Worm (Caenorhabditis elegans) whole organism, early embryonic: ENCODE data around the gene C50C3.19.

Source experiments
- B0310.2 ChIP-seq: sonication (generic microtip); optimal IDR thresholded peaks from 2 replicates; lab custom pipeline; 2016; ENCODE audit warnings: mild to moderate bottlenecking, missing genetic modification characterization, missing compliant biosample characterization
- F13C5.2 ChIP-seq: sonication (generic microtip); optimal IDR thresholded peaks from 2 replicates; lab custom pipeline; 2017; ENCODE audit warnings: mild to moderate bottlenecking, missing genetic modification characterization, inconsistent platforms, missing compliant biosample characterization
- aly-1 ChIP-seq: sonication (generic microtip); optimal IDR thresholded peaks from 2 replicates; lab custom pipeline; 2016; ENCODE audit warnings: missing genetic modification characterization, missing compliant biosample characterization
- ama-1 ChIP-seq: fragments of 150-350 bp; optimal IDR thresholded peaks from 2 replicates; lab custom pipeline; 2014
- ceh-13 ChIP-seq: fragments of 200-800 bp; sonication (Bioruptor generic); optimal IDR thresholded peaks from 2 replicates; lab custom pipeline; 2018; ENCODE audit warnings: mild to moderate bottlenecking, missing genetic modification characterization, missing compliant biosample characterization
- ceh-36 ChIP-seq: sonication (generic microtip); optimal IDR thresholded peaks from 2 replicates; lab custom pipeline; 2016; ENCODE audit warnings: missing genetic modification characterization, inconsistent platforms, missing compliant biosample characterization
- ets-7 ChIP-seq: sonication (generic microtip); optimal IDR thresholded peaks from 2 replicates; lab custom pipeline; 2016; ENCODE audit warnings: missing genotype, missing genetic modification characterization, missing compliant biosample characterization
- flt-1 ChIP-seq: fragments of 200-800 bp; sonication (Bioruptor generic); IDR thresholded peaks from 2 replicates; pipeline ENCODE4 v1.3.6; 2022; ENCODE audit warnings: missing genetic modification characterization, missing compliant biosample characterization
- hmbx-1 ChIP-seq: sonication (generic microtip); optimal IDR thresholded peaks from 2 replicates; lab custom pipeline; 2016; ENCODE audit warnings: mild to moderate bottlenecking, missing genetic modification characterization, missing compliant biosample characterization
- hmg-4 ChIP-seq: fragments of 200-800 bp; sonication (Bioruptor generic); optimal IDR thresholded peaks from 2 replicates; lab custom pipeline; 2018; ENCODE audit warnings: mild to moderate bottlenecking, missing genetic modification characterization, missing compliant biosample characterization
- hnd-1 ChIP-seq: sonication (generic microtip); optimal IDR thresholded peaks from 2 replicates; lab custom pipeline; 2016; ENCODE audit warnings: missing genetic modification characterization, missing compliant biosample characterization
- pes-1 ChIP-seq: fragments of 200-800 bp; sonication (Bioruptor generic); IDR thresholded peaks from 2 replicates; pipeline ENCODE4 v1.3.6; 2022; ENCODE audit warnings: missing genetic modification reagents, missing genetic modification characterization, missing compliant biosample characterization
- scrt-1 ChIP-seq: fragments of 200-800 bp; sonication (Bioruptor generic); IDR thresholded peaks from 2 replicates; pipeline ENCODE4 v1.3.6; 2022; ENCODE audit warnings: missing genetic modification characterization, missing compliant biosample characterization
- sea-1 ChIP-seq: fragments of 200-800 bp; sonication (Bioruptor generic); conservative IDR thresholded peaks from 2 replicates; pipeline ENCODE4 v1.3.6; 2022; ENCODE audit warnings: missing genetic modification characterization, missing compliant biosample characterization
- tbx-11 ChIP-seq: fragments of 200-800 bp; sonication (Bioruptor generic); IDR thresholded peaks from 2 replicates; pipeline ENCODE4 v1.3.6; 2022; ENCODE audit warnings: missing genetic modification characterization, missing compliant biosample characterization
- tbx-37 ChIP-seq: fragments of 200-800 bp; sonication (Bioruptor generic); conservative IDR thresholded peaks from 2 replicates; pipeline ENCODE4 v1.3.6; 2022; ENCODE audit warnings: missing genetic modification reagents, missing genetic modification characterization, missing compliant biosample characterization
- tra-4 ChIP-seq: sonication (generic microtip); optimal IDR thresholded peaks from 2 replicates; lab custom pipeline; 2017; ENCODE audit warnings: missing genetic modification characterization, missing compliant biosample characterization

The C50C3.19 gene

DNA sequence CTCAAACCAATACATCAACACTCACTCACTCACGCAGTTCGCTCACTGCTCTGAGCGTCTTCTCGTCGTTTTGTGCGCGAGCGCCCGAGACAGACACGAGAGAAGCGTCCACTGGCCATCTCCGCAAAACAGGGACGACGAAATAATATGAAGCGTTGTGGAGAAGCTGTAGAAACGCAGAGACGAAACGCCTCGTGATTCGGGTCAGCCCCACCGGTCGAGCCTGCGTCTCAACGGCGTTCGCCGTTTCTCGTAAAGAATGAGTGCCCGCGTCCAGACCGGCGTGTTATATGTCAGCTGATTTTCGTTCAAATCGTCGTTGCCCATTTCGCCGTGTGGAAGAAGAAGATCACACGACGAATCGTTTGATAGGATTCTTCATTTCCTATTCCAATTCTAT lies 36.9 kb downstream of the C50C3.19 start, which contains the start of gene fbxl-1:
fbxl-1 (plus strand) TSS at position 320 of the 400 bp plus-strand sequence.
- TF ChIP-seq tbx-11 (GFP tag; lab: Robert Waterston, UW) (no peak), F13C5.2 (tag; lab: Kevin White, UChicago) (peak; percentile 10), scrt-1 (GFP tag; lab: Robert Waterston, UW) (no peak), hnd-1 (tag; lab: Kevin White, UChicago) (no peak)

DNA sequence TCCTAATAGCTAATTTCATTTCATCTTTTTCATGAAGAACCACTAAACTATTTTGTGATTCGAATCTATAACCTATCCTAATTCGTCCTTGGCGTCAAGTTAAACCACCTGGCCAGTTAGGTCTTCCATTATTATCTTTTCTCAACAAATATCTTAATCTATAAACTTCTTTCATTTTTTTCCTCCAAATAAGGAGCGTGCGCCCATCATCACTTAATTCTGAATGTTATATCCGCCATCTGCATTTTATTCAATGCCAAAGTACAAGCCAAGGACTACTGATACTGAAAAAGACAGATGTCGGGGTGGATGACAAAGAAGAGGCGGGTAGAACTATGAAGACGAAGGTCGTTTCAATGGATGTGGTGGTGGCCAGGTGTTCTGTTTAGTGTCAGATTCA lies 38.3 kb downstream of the C50C3.19 start:
- TF ChIP-seq ceh-13 (GFP tag; lab: Kevin White, UChicago) (no peak), B0310.2 (no peak), hmg-4 (GFP tag; lab: Kevin White, UChicago) (no peak), sea-1 (GFP tag; lab: Robert Waterston, UW) (no peak), flt-1 (GFP tag; lab: Robert Waterston, UW) (no peak)

DNA sequence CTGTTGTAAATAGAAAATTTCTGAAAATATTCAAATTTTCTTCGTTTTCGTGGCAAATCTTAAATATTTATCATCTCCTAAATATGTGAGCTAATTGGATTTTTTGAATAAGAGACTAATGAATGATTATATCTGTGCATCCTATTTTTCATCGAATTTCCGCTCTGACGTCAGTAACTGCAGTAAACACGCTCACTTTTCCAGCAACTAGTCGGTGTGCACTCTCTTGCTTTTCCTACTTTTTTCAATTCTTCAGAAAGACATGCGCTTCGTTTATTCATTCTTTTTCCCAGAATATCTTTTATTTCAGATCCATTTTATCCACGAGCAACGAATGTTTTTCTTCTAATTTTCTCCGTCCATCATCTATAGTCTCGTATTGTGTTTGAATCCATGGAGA lies 38.9 kb downstream of the C50C3.19 start:
- no peak for TF ChIP-seq pes-1 (GFP tag; lab: Robert Waterston, UW)
- TF ChIP-seq scrt-1 (GFP tag; lab: Robert Waterston, UW), result no peak
- TF ChIP-seq B0310.2, result no peak
- TF ChIP-seq hnd-1 (tag; lab: Kevin White, UChicago), result no peak
- TF ChIP-seq ceh-13 (GFP tag; lab: Kevin White, UChicago), result no peak
- TF ChIP-seq tra-4 (tag; lab: Kevin White, UChicago), result no peak
- TF ChIP-seq flt-1 (GFP tag; lab: Robert Waterston, UW), result no peak
- TF ChIP-seq hmg-4 (GFP tag; lab: Kevin White, UChicago), result no peak
- TF ChIP-seq F13C5.2 (tag; lab: Kevin White, UChicago), result no peak
- TF ChIP-seq ama-1 (lab: Kevin White, UChicago), result no peak
- no peak for TF ChIP-seq tbx-11 (GFP tag; lab: Robert Waterston, UW)
- TF ChIP-seq aly-1 (tag; lab: Kevin White, UChicago), result no peak
- no peak for TF ChIP-seq tbx-37 (GFP tag; lab: Robert Waterston, UW)
- no peak for TF ChIP-seq sea-1 (GFP tag; lab: Robert Waterston, UW)
- no peak for TF ChIP-seq ets-7

DNA sequence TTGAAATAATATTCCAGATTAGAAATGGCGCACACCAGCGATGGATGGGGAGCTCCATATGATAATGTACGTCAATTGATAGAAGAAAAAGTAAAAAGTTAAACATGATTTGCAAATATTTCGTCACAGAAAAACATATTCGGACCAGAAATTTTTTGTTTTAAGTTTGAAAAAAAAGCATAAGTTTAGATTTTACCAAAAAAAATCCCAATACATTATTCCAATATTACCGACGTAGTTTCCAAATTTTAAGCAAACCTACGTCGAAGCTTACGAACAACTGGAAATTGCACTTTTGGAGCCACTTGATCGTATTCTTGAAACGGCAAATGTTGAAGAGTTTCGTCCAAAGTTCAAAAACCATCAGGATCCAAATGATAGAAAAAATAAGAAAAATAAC lies 42.0 kb downstream of the C50C3.19 start, which contains the start of gene henn-1:
henn-1 (plus strand) TSS at position 18 of the 400 bp plus-strand sequence.
- TF ChIP-seq sea-1 (GFP tag; lab: Robert Waterston, UW) (no peak), hmbx-1 (tag; lab: Kevin White, UChicago) (no peak), scrt-1 (GFP tag; lab: Robert Waterston, UW) (no peak), ceh-13 (GFP tag; lab: Kevin White, UChicago) (no peak), ets-7 (no peak), aly-1 (tag; lab: Kevin White, UChicago) (no peak), ama-1 (lab: Kevin White, UChicago) (no peak), hmg-4 (GFP tag; lab: Kevin White, UChicago) (no peak), tbx-37 (GFP tag; lab: Robert Waterston, UW) (no peak), F13C5.2 (tag; lab: Kevin White, UChicago) (no peak), ceh-36 (no peak)

DNA sequence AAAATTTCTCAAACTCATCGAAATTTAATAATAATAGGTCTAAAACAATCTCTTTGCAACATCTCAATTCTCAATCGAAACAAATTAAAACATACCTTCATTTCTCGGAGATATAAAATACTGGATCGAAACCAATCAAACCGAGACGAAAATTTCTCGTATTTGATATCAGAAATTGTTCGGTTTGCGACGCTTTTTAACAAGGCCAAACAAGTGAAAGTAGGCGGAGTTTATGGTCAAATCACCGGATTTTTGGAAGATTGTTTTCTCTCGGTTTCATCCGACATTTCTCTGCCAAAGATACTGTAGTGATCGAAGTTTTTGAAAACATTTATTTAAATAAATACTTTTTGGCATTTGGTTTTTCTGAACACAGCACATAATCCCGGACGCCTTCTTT lies 44.8 kb downstream of the C50C3.19 start, which contains the start of gene C02F5.14:
C02F5.14 (minus strand) TSS at position 157 of the 400 bp plus-strand sequence.
- TF ChIP-seq F13C5.2 (tag; lab: Kevin White, UChicago), result no peak
- TF ChIP-seq ceh-36, result no peak
- no peak for TF ChIP-seq hmg-4 (GFP tag; lab: Kevin White, UChicago)
- no peak for TF ChIP-seq scrt-1 (GFP tag; lab: Robert Waterston, UW)
- no peak for TF ChIP-seq B0310.2

DNA sequence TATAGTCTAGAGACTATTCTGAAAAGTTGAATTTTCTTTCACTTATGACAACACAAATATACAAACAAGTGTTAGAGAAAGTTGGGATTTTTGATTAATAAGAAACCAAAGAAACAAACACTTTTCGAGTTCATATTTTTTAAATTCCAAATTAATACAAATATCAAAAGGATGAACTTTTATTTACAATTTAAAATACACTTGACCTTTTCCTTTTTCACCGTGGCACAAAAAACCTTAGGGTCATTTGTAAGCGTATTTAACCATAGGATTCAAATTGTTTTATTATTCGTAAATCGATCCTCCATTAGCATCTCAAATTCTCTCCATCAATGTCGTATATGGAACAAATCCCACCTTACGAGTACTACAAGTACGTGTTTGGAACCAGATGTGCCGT lies 45.3 kb downstream of the C50C3.19 start, which contains the start of gene C02F5.5:
C02F5.5 (plus strand) TSS at position 301 of the 400 bp plus-strand sequence.
- no peak for TF ChIP-seq ceh-36
- TF ChIP-seq hmg-4 (GFP tag; lab: Kevin White, UChicago), result no peak
- TF ChIP-seq B0310.2, result no peak
- no peak for TF ChIP-seq ceh-13 (GFP tag; lab: Kevin White, UChicago)
- TF ChIP-seq tra-4 (tag; lab: Kevin White, UChicago), result no peak
- no peak for TF ChIP-seq ets-7
- no peak for TF ChIP-seq flt-1 (GFP tag; lab: Robert Waterston, UW)
- TF ChIP-seq sea-1 (GFP tag; lab: Robert Waterston, UW), result no peak
- no peak for TF ChIP-seq hmbx-1 (tag; lab: Kevin White, UChicago)
- no peak for TF ChIP-seq aly-1 (tag; lab: Kevin White, UChicago)
- TF ChIP-seq F13C5.2 (tag; lab: Kevin White, UChicago), result no peak

DNA sequence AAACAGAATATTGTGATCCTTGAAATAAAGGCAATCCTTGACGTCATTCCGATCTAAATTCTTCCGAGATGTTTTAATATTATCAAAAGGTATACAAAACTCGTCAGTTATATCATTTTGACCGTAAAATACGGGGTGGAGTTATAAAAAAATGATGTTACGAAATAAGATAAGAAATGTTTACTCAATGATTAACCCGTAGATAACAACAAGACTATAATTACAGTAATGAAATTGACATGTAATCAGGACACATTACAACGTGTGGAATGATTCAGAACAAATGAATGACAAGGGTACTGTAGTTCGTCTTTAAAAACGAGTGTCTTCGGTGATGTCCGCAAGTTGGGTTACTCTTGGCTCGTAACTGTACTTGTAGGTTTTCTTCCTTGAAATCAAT lies 47.2 kb downstream of the C50C3.19 start, which contains the start of gene tsp-2:
tsp-2 (minus strand) TSS at position 109 of the 400 bp plus-strand sequence.
- TF ChIP-seq pes-1 (GFP tag; lab: Robert Waterston, UW) (no peak), F13C5.2 (tag; lab: Kevin White, UChicago) (no peak), hmbx-1 (tag; lab: Kevin White, UChicago) (no peak), hmg-4 (GFP tag; lab: Kevin White, UChicago) (no peak), aly-1 (tag; lab: Kevin White, UChicago) (no peak), sea-1 (GFP tag; lab: Robert Waterston, UW) (no peak), ceh-13 (GFP tag; lab: Kevin White, UChicago) (no peak), B0310.2 (no peak), ceh-36 (no peak), tbx-37 (GFP tag; lab: Robert Waterston, UW) (no peak), flt-1 (GFP tag; lab: Robert Waterston, UW) (no peak), ama-1 (lab: Kevin White, UChicago) (no peak), scrt-1 (GFP tag; lab: Robert Waterston, UW) (no peak), tra-4 (tag; lab: Kevin White, UChicago) (no peak), hnd-1 (tag; lab: Kevin White, UChicago) (no peak), ets-7 (no peak)
